Fruit fly (Drosophila melanogaster) whole organism, prepupa: ENCODE data around the gene Pde9.

Source experiments
- Blimp-1 ChIP-seq: fragments of 200-800 bp; sonication (Bioruptor generic); optimal IDR thresholded peaks from 3 replicates; lab custom pipeline; 2017; ENCODE audit warnings: missing biosample characterization, missing genetic modification characterization, mild to moderate bottlenecking, moderate library complexity, missing genetic modification reagents
- CG10669 ChIP-seq: fragments of 200-800 bp; sonication (Bioruptor generic); optimal IDR thresholded peaks from 3 replicates; lab custom pipeline; 2018; ENCODE audit warnings: missing biosample characterization, mild to moderate bottlenecking, missing genetic modification characterization, moderate library complexity
- CG11902 ChIP-seq: fragments of 200-800 bp; sonication (Bioruptor generic); optimal IDR thresholded peaks from 3 replicates; lab custom pipeline; 2016; ENCODE audit warnings: missing biosample characterization, missing genetic modification characterization
- CG1621 ChIP-seq: fragments of 200-800 bp; sonication (Bioruptor generic); optimal IDR thresholded peaks from 3 replicates; lab custom pipeline; 2018; ENCODE audit warnings: missing biosample characterization, mild to moderate bottlenecking, missing genetic modification characterization
- CG3032 ChIP-seq: fragments of 200-800 bp; optimal IDR thresholded peaks from 2 replicates; lab custom pipeline; 2019; ENCODE audit warnings: missing biosample characterization, mild to moderate bottlenecking, missing genetic modification characterization, moderate library complexity
- CG4318 ChIP-seq: fragments of 200-800 bp; sonication (Bioruptor generic); optimal IDR thresholded peaks from 3 replicates; lab custom pipeline; 2017; ENCODE audit warnings: missing biosample characterization, mild to moderate bottlenecking, missing genetic modification characterization
- CG6163 ChIP-seq: fragments of 200-800 bp; sonication (Bioruptor generic); IDR thresholded peaks from 3 replicates; pipeline ENCODE4 v1.3.6; 2022; ENCODE audit warnings: missing biosample characterization, missing genetic modification characterization
- CG6276 ChIP-seq: fragments of 200-800 bp; sonication (Bioruptor generic); optimal IDR thresholded peaks from 2 replicates; lab custom pipeline; 2017; ENCODE audit warnings: missing biosample characterization, mild to moderate bottlenecking, missing genetic modification characterization
- CG6792 ChIP-seq: fragments of 200-800 bp; sonication (Bioruptor generic); optimal IDR thresholded peaks from 3 replicates; lab custom pipeline; 2016; ENCODE audit warnings: missing biosample characterization, missing genetic modification characterization
- CG6808 ChIP-seq: fragments of 200-800 bp; sonication (Bioruptor generic); optimal IDR thresholded peaks from 3 replicates; lab custom pipeline; 2017; ENCODE audit warnings: missing biosample characterization, missing genetic modification characterization, mild to moderate bottlenecking, moderate library complexity, missing genetic modification reagents
- CG6854 ChIP-seq: fragments of 200-800 bp; sonication (Bioruptor generic); optimal IDR thresholded peaks from 2 replicates; lab custom pipeline; 2017; ENCODE audit warnings: missing biosample characterization, mild to moderate bottlenecking, missing genetic modification characterization
- CG7368 ChIP-seq: fragments of 200-800 bp; sonication (Bioruptor generic); optimal IDR thresholded peaks from 3 replicates; lab custom pipeline; 2016; ENCODE audit warnings: missing biosample characterization, missing genetic modification characterization
- CG8119 ChIP-seq: fragments of 200-800 bp; sonication (Bioruptor generic); IDR thresholded peaks from 3 replicates; pipeline ENCODE4 v1.3.6; 2022; ENCODE audit warnings: missing biosample characterization, missing genetic modification characterization
- CG8319 ChIP-seq: fragments of 200-800 bp; sonication (Bioruptor generic); optimal IDR thresholded peaks from 3 replicates; lab custom pipeline; 2016; ENCODE audit warnings: missing biosample characterization, missing genetic modification characterization
- CG8632 ChIP-seq: fragments of 200-800 bp; sonication (Bioruptor generic); optimal IDR thresholded peaks from 3 replicates; lab custom pipeline; 2016; ENCODE audit warnings: missing biosample characterization, missing genetic modification characterization
- Eip75B ChIP-seq: fragments of 200-800 bp; sonication (Bioruptor generic); optimal IDR thresholded peaks from 3 replicates; lab custom pipeline; 2016; ENCODE audit warnings: missing biosample characterization, missing genetic modification characterization
- Eip78C ChIP-seq: fragments of 200-800 bp; sonication (Bioruptor generic); peaks from one replicate; lab custom pipeline; 2016; ENCODE audit warnings: missing biosample characterization, missing genetic modification characterization
- Eip93F ChIP-seq: fragments of 200-800 bp; sonication (Bioruptor generic); optimal IDR thresholded peaks from 2 replicates; lab custom pipeline; 2016; ENCODE audit warnings: missing biosample characterization, mild to moderate bottlenecking, missing genetic modification characterization
- Ets96B ChIP-seq: fragments of 200-800 bp; optimal IDR thresholded peaks from 2 replicates; lab custom pipeline; 2019; ENCODE audit warnings: missing biosample characterization, mild to moderate bottlenecking, missing genetic modification characterization, moderate library complexity
- Gug ChIP-seq: fragments of 200-800 bp; sonication (Bioruptor generic); IDR thresholded peaks from 2 replicates; pipeline ENCODE4 v1.3.6; 2022; ENCODE audit warnings: missing biosample characterization, missing genetic modification characterization
- Met ChIP-seq: fragments of 200-800 bp; sonication (Bioruptor generic); optimal IDR thresholded peaks from 3 replicates; lab custom pipeline; 2016; ENCODE audit warnings: missing biosample characterization, missing genetic modification characterization
- Smox ChIP-seq: fragments of 200-800 bp; sonication (Bioruptor generic); optimal IDR thresholded peaks from 3 replicates; lab custom pipeline; 2016; ENCODE audit warnings: missing biosample characterization, missing genetic modification characterization
- Sox102F ChIP-seq: fragments of 200-800 bp; sonication (Bioruptor generic); optimal IDR thresholded peaks from 2 replicates; lab custom pipeline; 2016; ENCODE audit warnings: missing biosample characterization, mild to moderate bottlenecking, missing genetic modification characterization
- Sox14 ChIP-seq: fragments of 200-800 bp; sonication (Bioruptor generic); optimal IDR thresholded peaks from 3 replicates; lab custom pipeline; 2016; ENCODE audit warnings: missing biosample characterization, missing genetic modification characterization
- Sox15 ChIP-seq: fragments of 200-800 bp; sonication (Bioruptor generic); optimal IDR thresholded peaks from 3 replicates; lab custom pipeline; 2016; ENCODE audit warnings: missing biosample characterization, missing genetic modification characterization
- achi ChIP-seq: fragments of 200-800 bp; sonication (Bioruptor generic); optimal IDR thresholded peaks from 3 replicates; lab custom pipeline; 2016; ENCODE audit warnings: missing biosample characterization, missing genetic modification characterization
- acj6 ChIP-seq: fragments of 200-800 bp; sonication (Bioruptor generic); optimal IDR thresholded peaks from 3 replicates; lab custom pipeline; 2016; ENCODE audit warnings: missing biosample characterization, missing genetic modification characterization
- cyc ChIP-seq: fragments of 200-800 bp; sonication (Bioruptor generic); optimal IDR thresholded peaks from 3 replicates; lab custom pipeline; 2016; ENCODE audit warnings: missing biosample characterization, missing genetic modification characterization
- dsx ChIP-seq: fragments of 200-800 bp; optimal IDR thresholded peaks from 3 replicates; lab custom pipeline; 2019; ENCODE audit warnings: missing biosample characterization, mild to moderate bottlenecking, missing genetic modification characterization, moderate library complexity; ENCODE audit not compliant: poor library complexity, severe bottlenecking
- eg ChIP-seq: fragments of 200-800 bp; sonication (Bioruptor generic); IDR thresholded peaks from 3 replicates; pipeline ENCODE4 v1.3.6; 2022; ENCODE audit warnings: missing biosample characterization, missing genetic modification characterization
- esn ChIP-seq: fragments of 200-800 bp; sonication (Bioruptor generic); optimal IDR thresholded peaks from 2 replicates; lab custom pipeline; 2016; ENCODE audit warnings: missing biosample characterization, mild to moderate bottlenecking, missing genetic modification characterization, moderate library complexity
- fd59A ChIP-seq: fragments of 200-800 bp; sonication (Bioruptor generic); optimal IDR thresholded peaks from 2 replicates; lab custom pipeline; 2017; ENCODE audit warnings: missing biosample characterization, mild to moderate bottlenecking, missing genetic modification characterization, missing genetic modification reagents
- fd85E ChIP-seq: fragments of 200-800 bp; sonication (Bioruptor generic); optimal IDR thresholded peaks from 3 replicates; lab custom pipeline; 2016; ENCODE audit warnings: missing biosample characterization, missing genetic modification characterization
- fkh ChIP-seq: fragments of 200-800 bp; sonication (Bioruptor generic); optimal IDR thresholded peaks from 3 replicates; lab custom pipeline; 2017; ENCODE audit warnings: missing biosample characterization, mild to moderate bottlenecking, missing genetic modification characterization, moderate library complexity
- lz ChIP-seq: fragments of 200-800 bp; sonication (Bioruptor generic); optimal IDR thresholded peaks from 3 replicates; lab custom pipeline; 2016; ENCODE audit warnings: missing biosample characterization, missing genetic modification characterization
- net ChIP-seq: fragments of 200-800 bp; sonication (Bioruptor generic); optimal IDR thresholded peaks from 3 replicates; lab custom pipeline; 2016; ENCODE audit warnings: missing biosample characterization, missing genetic modification characterization
- pdm3 ChIP-seq: fragments of 200-800 bp; sonication (Bioruptor generic); optimal IDR thresholded peaks from 3 replicates; lab custom pipeline; 2016; ENCODE audit warnings: missing biosample characterization, missing genetic modification characterization
- salr ChIP-seq, 2 experiments: fragments of 200-800 bp; sonication (Bioruptor generic); optimal IDR thresholded peaks; 3 replicates each; lab custom pipeline; 2016 to 2018; ENCODE audit warnings: missing biosample characterization in 2 of 2, missing genetic modification characterization in 2 of 2, mild to moderate bottlenecking in 1 of 2
- ss ChIP-seq, 2 experiments: fragments of 200-800 bp; sonication (Bioruptor generic); optimal IDR thresholded peaks; 2 replicates in 1 of 2; 3 replicates in 1 of 2; lab custom pipeline; 2017 to 2018; ENCODE audit warnings: mild to moderate bottlenecking in 2 of 2, missing biosample characterization in 2 of 2, missing genetic modification characterization in 2 of 2, moderate library complexity in 1 of 2
- svp ChIP-seq: fragments of 200-800 bp; sonication (Bioruptor generic); peaks from one replicate; lab custom pipeline; 2016; ENCODE audit warnings: missing biosample characterization, missing genetic modification characterization
- topi ChIP-seq: fragments of 200-800 bp; sonication (Bioruptor generic); optimal IDR thresholded peaks from 3 replicates; lab custom pipeline; 2016; ENCODE audit warnings: missing biosample characterization, missing genetic modification characterization
- vri ChIP-seq: fragments of 200-800 bp; sonication (Bioruptor generic); optimal IDR thresholded peaks from 3 replicates; lab custom pipeline; 2016; ENCODE audit warnings: missing biosample characterization, mild to moderate bottlenecking, missing genetic modification characterization

Gene Pde9

dm6 chrX:12891322-12892159 is 5.6 kb downstream of the Pde9 start (continued):
- TF ChIP-seq CG6276 (GFP tag; lab: Kevin White, UChicago), result peak; percentile 76
- TF ChIP-seq fkh (GFP tag; lab: Kevin White, UChicago), result no peak
- peak; percentile 56 for TF ChIP-seq Smox (GFP tag; lab: Kevin White, UChicago)
- peak; percentile 61 for TF ChIP-seq Eip75B (GFP tag; lab: Kevin White, UChicago)
- TF ChIP-seq Blimp-1 (GFP tag; lab: Kevin White, UChicago), result no peak
- TF ChIP-seq CG11902, result peak; percentile 28
- peak; percentile 77 for TF ChIP-seq achi
- TF ChIP-seq CG8632, result peak; percentile 71
- peak; percentile 85 for TF ChIP-seq svp
- TF ChIP-seq fd85E (GFP tag; lab: Kevin White, UChicago), result no peak

DNA sequence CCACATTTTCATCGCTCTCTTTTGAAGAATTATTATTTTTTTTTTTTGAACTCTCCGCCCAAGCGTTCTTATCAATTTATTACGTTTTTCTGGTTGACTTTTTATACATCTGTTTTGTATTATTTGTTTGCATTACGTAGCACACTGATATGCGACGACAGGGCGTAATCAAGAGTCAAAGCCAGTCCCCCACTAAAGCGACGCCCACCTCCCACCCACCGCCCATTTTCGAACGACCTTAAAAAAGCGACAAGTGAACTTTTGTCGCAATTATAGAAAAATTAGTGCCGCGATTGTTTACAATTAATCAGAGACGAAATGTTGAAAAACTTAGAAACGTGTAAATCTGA is 6.3 kb downstream of the Pde9 start:
- no peak for TF ChIP-seq CG6854
- peak; percentile 73 for TF ChIP-seq vri (GFP tag; lab: Kevin White, UChicago)
- TF ChIP-seq eg (GFP tag; lab: Robert Waterston, UW), result peak; percentile 40; the same call in 1 of the 3 replicates
- no peak for TF ChIP-seq esn
- peak; percentile 20 for TF ChIP-seq fkh (GFP tag; lab: Kevin White, UChicago)
- peak; percentile 20; the same call in 1 of the 3 replicates for TF ChIP-seq CG6163 (GFP tag; lab: Robert Waterston, UW)
- TF ChIP-seq acj6 (GFP tag; lab: Kevin White, UChicago), result no peak
- TF ChIP-seq net, result no peak
- no peak for TF ChIP-seq Eip93F (GFP tag; lab: Kevin White, UChicago)
- TF ChIP-seq lz (GFP tag; lab: Kevin White, UChicago), result no peak
- peak; percentile 64 for TF ChIP-seq svp
- TF ChIP-seq CG3032 (tag; lab: Kevin White, UChicago), result peak; percentile 10
- TF ChIP-seq Gug, result 0 out of 2 replicates have a peak, but pooled peaks have one; percentile 9

- TF ChIP-seq Eip75B (GFP tag; lab: Kevin White, UChicago) (no peak), CG8632 (no peak), esn (peak; percentile 21), CG7368 (peak; percentile 3), CG4318 (GFP tag; lab: Kevin White, UChicago) (no peak), CG8319 (GFP tag; lab: Kevin White, UChicago) (no peak), CG11902 (no peak), dsx (GFP tag; lab: Kevin White, UChicago) (no peak), CG6854 (peak; percentile 83), CG1621 (tag; lab: Kevin White, UChicago) (peak; percentile 8), acj6 (GFP tag; lab: Kevin White, UChicago) (no peak), CG8119 (GFP tag; lab: Robert Waterston, UW) (no peak; the same call in 2 of the 3 replicates), ss (GFP tag; optimal IDR thresholded peaks at IDR 0.05; lab: Kevin White, UChicago) (peak; percentile 89 to 90), Sox14 (no peak), pdm3 (GFP tag; lab: Kevin White, UChicago) (peak; percentile 29), lz (GFP tag; lab: Kevin White, UChicago) (no peak), Eip78C (GFP tag; lab: Kevin White, UChicago) (peak; percentile 81), salr (GFP tag; optimal IDR thresholded peaks at IDR 0.05; lab: Kevin White, UChicago) (peak in 1 of 2 experiments; percentile 58), CG3032 (tag; lab: Kevin White, UChicago) (no peak), CG6792 (no peak), Sox102F (peak; percentile 56), fd85E (GFP tag; lab: Kevin White, UChicago) (peak; percentile 3), Smox (GFP tag; lab: Kevin White, UChicago) (peak; percentile 28), Eip93F (GFP tag; lab: Kevin White, UChicago) (peak; percentile 8), svp (peak; percentile 90), CG10669 (GFP tag; lab: Kevin White, UChicago) (peak; percentile 42), fkh (GFP tag; lab: Kevin White, UChicago) (no peak), cyc (no peak), topi (GFP tag; lab: Kevin White, UChicago) (peak; percentile 42), net (peak; percentile 52), CG6276 (GFP tag; lab: Kevin White, UChicago) (peak; percentile 38), Sox15 (GFP tag; lab: Kevin White, UChicago) (no peak), CG6808 (GFP tag; lab: Kevin White, UChicago) (peak; percentile 82), Ets96B (tag; lab: Kevin White, UChicago) (no peak), Met (GFP tag; lab: Kevin White, UChicago) (peak; percentile 50), fd59A (no peak), vri (GFP tag; lab: Kevin White, UChicago) (no peak)
These were observed 6.8 kb downstream of the Pde9 start for dm6 chrX:12890166-12890825.
